Fruit fly (Drosophila melanogaster): Measurements from ENCODE around the gene sdk.

sdk gene

DNA sequence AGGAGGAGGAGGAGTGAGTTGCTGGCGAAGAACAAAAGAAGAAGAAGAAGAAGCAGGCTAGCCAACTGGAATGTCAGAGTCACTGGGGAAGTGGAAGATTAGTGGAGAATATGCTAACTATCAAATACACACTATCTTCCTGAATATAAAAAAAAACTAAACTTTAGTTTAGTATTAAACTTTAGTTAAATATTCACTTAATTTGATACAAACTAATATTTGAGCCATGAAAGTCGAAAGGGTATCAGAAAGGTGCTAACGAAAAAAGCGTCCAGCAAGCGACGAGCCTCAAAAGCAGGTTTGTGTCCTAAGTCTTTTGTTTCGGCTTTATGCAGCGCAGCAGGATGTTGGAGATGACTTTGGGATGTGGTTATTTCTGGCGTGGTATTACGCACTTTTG lies 88.5 kb downstream of the sdk start (continued):
- TF ChIP-seq Gug (GFP tag; IDR thresholded peaks at IDR 0.05) (peak; percentile 47), CG6854 (GFP tag; optimal IDR thresholded peaks at IDR 0.05) (peak; percentile 26), CG11762 (GFP tag; optimal IDR thresholded peaks at IDR 0.05; ENCODE audit: insufficient read depth) (no peak), spab (GFP tag; optimal IDR thresholded peaks at IDR 0.05) (peak; percentile 70), lz (GFP tag; optimal IDR thresholded peaks at IDR 0.05) (peak; percentile 79), topi (GFP tag; optimal IDR thresholded peaks at IDR 0.05) (peak; percentile 81), CG11294 (GFP tag; IDR thresholded peaks at IDR 0.05) (peak; percentile 30; the same call in 1 of the 2 replicates), Ets21C (GFP tag; optimal IDR thresholded peaks at IDR 0.05) (peak; percentile 44), fd59A (GFP tag; optimal IDR thresholded peaks at IDR 0.05) (peak; percentile 65), CG11902 (GFP tag; optimal IDR thresholded peaks at IDR 0.05) (peak; percentile 44), CG9139 (GFP tag; optimal IDR thresholded peaks at IDR 0.05) (peak; percentile 65), Eip78C (GFP tag) (peak; percentile 94), CG6276 (GFP tag; optimal IDR thresholded peaks at IDR 0.05) (peak; percentile 15), CG6163 (GFP tag; IDR thresholded peaks at IDR 0.05) (peak; percentile 82), CG8632 (GFP tag; optimal IDR thresholded peaks at IDR 0.05) (peak; percentile 67), vri (GFP tag; optimal IDR thresholded peaks at IDR 0.05) (peak; percentile 72)

DNA sequence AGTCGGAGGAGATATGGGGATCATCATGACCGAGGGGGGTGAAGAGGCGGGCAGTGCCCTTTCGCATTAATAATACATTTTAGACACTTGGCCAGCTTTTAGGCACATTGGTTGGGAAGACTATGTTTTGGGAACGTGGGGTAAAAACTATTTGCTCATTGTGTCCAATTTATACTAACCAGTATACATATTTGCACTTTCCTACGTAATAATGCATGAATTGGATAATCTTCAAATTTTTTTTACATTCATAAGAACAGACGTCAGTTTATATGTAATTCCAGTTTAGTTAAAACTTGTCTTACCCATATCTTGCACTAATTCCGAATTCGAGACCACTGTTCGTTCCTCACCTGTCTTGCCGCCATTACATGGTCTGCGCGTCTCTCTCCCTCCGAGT lies 92.7 kb downstream of the sdk start:
- TF ChIP-seq CG34406 (GFP tag; optimal IDR thresholded peaks at IDR 0.05) (peak; percentile 55), ss (GFP tag; optimal IDR thresholded peaks at IDR 0.05) (peak; percentile 63 to 69), pdm3 (GFP tag; optimal IDR thresholded peaks at IDR 0.05) (peak; percentile 61), Lpt (GFP tag; optimal IDR thresholded peaks at IDR 0.05) (peak; percentile 60), salr (GFP tag; optimal IDR thresholded peaks at IDR 0.05) (peak in 1 of 2 experiments; percentile 25), CG6792 (GFP tag; optimal IDR thresholded peaks at IDR 0.05) (peak; percentile 65), CG8319 (GFP tag; optimal IDR thresholded peaks at IDR 0.05) (peak; percentile 33), esn (GFP tag; optimal IDR thresholded peaks at IDR 0.05) (peak; percentile 65), CG6808 (GFP tag; optimal IDR thresholded peaks at IDR 0.05) (peak; percentile 60), CG4318 (GFP tag; optimal IDR thresholded peaks at IDR 0.05) (peak; percentile 36), Ets21C (GFP tag; optimal IDR thresholded peaks at IDR 0.05) (peak; percentile 43), OdsH (GFP tag; optimal IDR thresholded peaks at IDR 0.05) (peak; percentile 56), CG16779 (tag; optimal IDR thresholded peaks at IDR 0.05) (peak; percentile 20), svp (GFP tag) (peak; percentile 87), achi (GFP tag; optimal IDR thresholded peaks at IDR 0.05) (peak; percentile 66), fd85E (GFP tag; optimal IDR thresholded peaks at IDR 0.05) (no peak), Eip93F (GFP tag; optimal IDR thresholded peaks at IDR 0.05) (no peak), CG10631 (GFP tag; optimal IDR thresholded peaks at IDR 0.05) (peak; percentile 60), fkh (GFP tag; optimal IDR thresholded peaks at IDR 0.05) (no peak), Hr39 (GFP tag; optimal IDR thresholded peaks at IDR 0.05) (peak; percentile 57), dac (GFP tag; optimal IDR thresholded peaks at IDR 0.05) (peak; percentile 12), Blimp-1 (GFP tag; optimal IDR thresholded peaks at IDR 0.05) (no peak), CG9139 (GFP tag; optimal IDR thresholded peaks at IDR 0.05) (no peak), fd59A (GFP tag; optimal IDR thresholded peaks at IDR 0.05) (peak; percentile 45), CG11902 (GFP tag; optimal IDR thresholded peaks at IDR 0.05) (peak; percentile 2), Gug (GFP tag; IDR thresholded peaks at IDR 0.05) (no peak), Sox14 (GFP tag; optimal IDR thresholded peaks at IDR 0.05) (peak; percentile 62), net (GFP tag; optimal IDR thresholded peaks at IDR 0.05) (peak; percentile 51), Hr38 (GFP tag; optimal IDR thresholded peaks at IDR 0.05) (no peak), CG6854 (GFP tag; optimal IDR thresholded peaks at IDR 0.05) (peak; percentile 3), acj6 (GFP tag; optimal IDR thresholded peaks at IDR 0.05) (peak; percentile 61), CG15336 (GFP tag; IDR thresholded peaks at IDR 0.05) (peak; percentile 47; the same call in 1 of the 2 replicates), Ets96B (tag; optimal IDR thresholded peaks at IDR 0.05) (peak; percentile 51), CG8632 (GFP tag; optimal IDR thresholded peaks at IDR 0.05) (peak; percentile 48), Hr4 (GFP tag; optimal IDR thresholded peaks at IDR 0.05) (peak; percentile 36), Met (GFP tag; optimal IDR thresholded peaks at IDR 0.05) (peak; percentile 68), Eip78C (GFP tag) (peak; percentile 83), lz (GFP tag; optimal IDR thresholded peaks at IDR 0.05) (peak; percentile 60), cyc (GFP tag; optimal IDR thresholded peaks at IDR 0.05) (peak; percentile 38), Eip75B (GFP tag; optimal IDR thresholded peaks at IDR 0.05) (peak; percentile 42), vri (GFP tag; optimal IDR thresholded peaks at IDR 0.05) (peak; percentile 52), CG6163 (GFP tag; IDR thresholded peaks at IDR 0.05) (no peak), CG7368 (GFP tag; optimal IDR thresholded peaks at IDR 0.05) (peak; percentile 58), CG31627 (GFP tag; optimal IDR thresholded peaks at IDR 0.05) (peak; percentile 59)

All from whole organism, prepupa.